Worm (Caenorhabditis elegans): ENCODE measurements around the gene isw-1.

- TF ChIP-seq lsy-2 (tag; optimal IDR thresholded peaks at IDR 0.05) (no peak), isw-1 (GFP tag; IDR thresholded peaks at IDR 0.05) (no peak), nhr-85 (tag) (no peak), elt-2 (tag; optimal IDR thresholded peaks at IDR 0.05) (no peak), ets-5 (GFP tag; IDR thresholded peaks at IDR 0.05) (no peak), nhr-84 (tag; optimal IDR thresholded peaks at IDR 0.05) (no peak), blmp-1 (tag; optimal IDR thresholded peaks at IDR 0.05) (no peak), nhr-28 (tag; optimal IDR thresholded peaks at IDR 0.05) (no peak), mep-1 (tag; optimal IDR thresholded peaks at IDR 0.05) (no peak), egl-13 (tag; optimal IDR thresholded peaks at IDR 0.05) (no peak), efl-1 (optimal IDR thresholded peaks at IDR 0.05) (no peak), efl-1 (GFP tag; optimal IDR thresholded peaks at IDR 0.05 in 1 of 2) (no peak), aha-1 (tag; optimal IDR thresholded peaks at IDR 0.05) (no peak), snu-23 (GFP tag; optimal IDR thresholded peaks at IDR 0.05) (no peak), nhr-237 (tag; optimal IDR thresholded peaks at IDR 0.05) (no peak)
These were observed 34.4 kb downstream of the isw-1 start, which contains the start of gene rbf-1 for ce11 chrIII:6675460-6675859.

All from whole organism, L1 larva.